Fruit fly (Drosophila melanogaster) whole organism, embryonic: ENCODE results near the gene CG7582.

Experiments
- CG10565 ChIP-seq: fragments of 200-800 bp; sonication (Bioruptor generic); optimal IDR thresholded peaks from 3 replicates; lab custom pipeline; 2016; ENCODE audit warnings: missing biosample characterization, mild to moderate bottlenecking, missing genetic modification characterization
- CG11398 ChIP-seq: fragments of 200-800 bp; sonication (Bioruptor generic); optimal IDR thresholded peaks from 2 replicates; lab custom pipeline; 2016; ENCODE audit warnings: missing biosample characterization, missing genetic modification characterization
- CG16813 ChIP-seq: fragments of 200-800 bp; sonication (Bioruptor generic); IDR thresholded peaks from 3 replicates; pipeline ENCODE4 v1.3.6; 2022; ENCODE audit warnings: missing biosample characterization, missing genetic modification characterization; ENCODE audit not compliant: partially characterized antibody
- CG17912 ChIP-seq: fragments of 200-800 bp; sonication (Bioruptor generic); optimal IDR thresholded peaks from 2 replicates; lab custom pipeline; 2018; ENCODE audit warnings: missing biosample characterization, mild to moderate bottlenecking, missing genetic modification characterization
- CG2116 ChIP-seq: fragments of 200-800 bp; sonication (Bioruptor generic); optimal IDR thresholded peaks from 3 replicates; lab custom pipeline; 2018; ENCODE audit warnings: missing biosample characterization, mild to moderate bottlenecking, missing genetic modification characterization
- CG2120 ChIP-seq: fragments of 200-800 bp; sonication (Bioruptor generic); optimal IDR thresholded peaks from 3 replicates; lab custom pipeline; 2016; ENCODE audit warnings: missing biosample characterization, missing genetic modification characterization
- CG2678 ChIP-seq: fragments of 200-800 bp; sonication (Bioruptor generic); optimal IDR thresholded peaks from 3 replicates; lab custom pipeline; 2019; ENCODE audit warnings: missing biosample characterization, mild to moderate bottlenecking, missing genetic modification characterization, moderate library complexity
- CG30403 ChIP-seq: fragments of 200-800 bp; sonication (Bioruptor generic); optimal IDR thresholded peaks from 3 replicates; lab custom pipeline; 2016; ENCODE audit warnings: missing biosample characterization, missing genetic modification characterization
- CG31365 ChIP-seq: fragments of 200-800 bp; sonication (Bioruptor generic); optimal IDR thresholded peaks from 2 replicates; lab custom pipeline; 2018; ENCODE audit warnings: missing biosample characterization, mild to moderate bottlenecking, missing genetic modification characterization
- CG4328 ChIP-seq: fragments of 200-800 bp; sonication (Bioruptor generic); optimal IDR thresholded peaks from 3 replicates; lab custom pipeline; 2017; ENCODE audit warnings: missing biosample characterization, missing genetic modification reagents, missing genetic modification characterization
- CG4360 ChIP-seq: fragments of 200-800 bp; sonication (Bioruptor generic); IDR thresholded peaks from 2 replicates; pipeline ENCODE4 v1.3.6; 2022; ENCODE audit warnings: missing biosample characterization, missing genetic modification characterization
- CG6254 ChIP-seq: fragments of 200-800 bp; sonication (Bioruptor generic); optimal IDR thresholded peaks from 3 replicates; lab custom pipeline; 2017; ENCODE audit warnings: mild to moderate bottlenecking, missing biosample characterization, missing genetic modification reagents, missing genetic modification characterization
- CG6689 ChIP-seq: fragments of 200-800 bp; sonication (Bioruptor generic); IDR thresholded peaks from 2 replicates; pipeline ENCODE4 v1.3.6; 2022; ENCODE audit warnings: missing biosample characterization, missing genetic modification characterization
- CG7357 ChIP-seq: fragments of 200-800 bp; sonication (Bioruptor generic); IDR thresholded peaks from 3 replicates; pipeline ENCODE4 v1.3.6; 2022; ENCODE audit warnings: missing biosample characterization, missing genetic modification characterization
- CG7839 ChIP-seq: fragments of 200-800 bp; sonication (Bioruptor generic); optimal IDR thresholded peaks from 3 replicates; lab custom pipeline; 2018; ENCODE audit warnings: missing biosample characterization, mild to moderate bottlenecking, missing genetic modification characterization, moderate library complexity
- CG7963 ChIP-seq: fragments of 200-800 bp; sonication (Bioruptor generic); IDR thresholded peaks from 3 replicates; pipeline ENCODE4 v1.3.6; 2022; ENCODE audit warnings: missing biosample characterization, missing genetic modification characterization; ENCODE audit not compliant: partially characterized antibody
- CG8359 ChIP-seq: fragments of 200-800 bp; sonication (Bioruptor generic); optimal IDR thresholded peaks from 2 replicates; lab custom pipeline; 2017; ENCODE audit warnings: missing biosample characterization, mild to moderate bottlenecking, missing genetic modification characterization, borderline replicate concordance
- CTCF ChIP-seq: fragments of 200-800 bp; sonication (Bioruptor generic); optimal IDR thresholded peaks from 2 replicates; lab custom pipeline; 2017; ENCODE audit warnings: missing biosample characterization, mild to moderate bottlenecking, missing genetic modification characterization, moderate library complexity
- CkIIα-i1 ChIP-seq: fragments of 200-800 bp; sonication (Bioruptor generic); IDR thresholded peaks from 2 replicates; pipeline ENCODE4 v1.3.6; 2022; ENCODE audit warnings: missing biosample characterization, missing genetic modification characterization
- Dip3 ChIP-seq: fragments of 200-800 bp; sonication (Bioruptor generic); optimal IDR thresholded peaks from 3 replicates; lab custom pipeline; 2016; ENCODE audit warnings: missing biosample characterization, missing genetic modification characterization
- Doc2 ChIP-seq: fragments of 200-800 bp; sonication (Bioruptor generic); IDR thresholded peaks from 2 replicates; pipeline ENCODE4 v1.3.6; 2022; ENCODE audit warnings: missing biosample characterization, missing genetic modification characterization
- Dref ChIP-seq: fragments of 200-800 bp; sonication (Bioruptor generic); IDR thresholded peaks from 2 replicates; pipeline ENCODE4 v1.3.6; 2022; ENCODE audit warnings: missing biosample characterization, missing genetic modification characterization
- Drgx ChIP-seq: fragments of 200-800 bp; sonication (Bioruptor generic); IDR thresholded peaks from 2 replicates; pipeline ENCODE4 v1.3.6; 2022; ENCODE audit warnings: missing biosample characterization, missing genetic modification characterization
- ERR ChIP-seq: fragments of 200-800 bp; sonication (Bioruptor generic); optimal IDR thresholded peaks from 2 replicates; lab custom pipeline; 2016; ENCODE audit warnings: missing biosample characterization, missing genetic modification characterization
- Fer1 ChIP-seq: fragments of 200-800 bp; sonication (Bioruptor generic); optimal IDR thresholded peaks from 2 replicates; lab custom pipeline; 2017; ENCODE audit warnings: missing biosample characterization, mild to moderate bottlenecking, missing genetic modification characterization
- Fer2 ChIP-seq: fragments of 200-800 bp; sonication (Bioruptor generic); optimal IDR thresholded peaks from 2 replicates; lab custom pipeline; 2018; ENCODE audit warnings: missing biosample characterization, mild to moderate bottlenecking, missing genetic modification characterization, moderate library complexity
- Hey ChIP-seq: fragments of 200-800 bp; sonication (Bioruptor generic); optimal IDR thresholded peaks from 3 replicates; lab custom pipeline; 2018; ENCODE audit warnings: missing biosample characterization, mild to moderate bottlenecking, missing genetic modification characterization
- HmgZ ChIP-seq: fragments of 200-800 bp; sonication (Bioruptor generic); optimal IDR thresholded peaks from 2 replicates; lab custom pipeline; 2018; ENCODE audit warnings: missing biosample characterization, mild to moderate bottlenecking, missing genetic modification characterization
- Hr51 ChIP-seq, 2 experiments: fragments of 200-800 bp; sonication (Bioruptor generic); optimal IDR thresholded peaks; 2 replicates in 1 of 2; 3 replicates in 1 of 2; lab custom pipeline; 2016 to 2018; ENCODE audit warnings: missing biosample characterization in 2 of 2, missing genetic modification characterization in 2 of 2, mild to moderate bottlenecking in 1 of 2, moderate library complexity in 1 of 2
- Hr78 ChIP-seq, 2 experiments: fragments of 200-800 bp in 1 of 2; fragments of >200 bp in 1 of 2; sonication (Bioruptor generic) in 1 of 2; optimal IDR thresholded peaks; 2 replicates each; lab custom pipeline; 2017 to 2019; ENCODE audit warnings: missing biosample characterization in 2 of 2, missing genetic modification characterization in 2 of 2, mild to moderate bottlenecking in 1 of 2, moderate library complexity in 1 of 2
- Nf-YB ChIP-seq: fragments of 200-800 bp; sonication (Bioruptor generic); optimal IDR thresholded peaks from 3 replicates; lab custom pipeline; 2019; ENCODE audit warnings: missing biosample characterization, mild to moderate bottlenecking, missing genetic modification characterization, moderate library complexity
- Poxn ChIP-seq: fragments of 200-800 bp; sonication (Bioruptor generic); IDR thresholded peaks from 2 replicates; pipeline ENCODE4 v1.3.6; 2022; ENCODE audit warnings: missing biosample characterization, missing genetic modification characterization
- Ravus ChIP-seq: fragments of 200-800 bp; sonication (Bioruptor generic); IDR thresholded peaks from 2 replicates; pipeline ENCODE4 v1.3.6; 2022; ENCODE audit warnings: missing biosample characterization, missing genetic modification characterization
- Sox102F ChIP-seq: fragments of 200-800 bp; sonication (Bioruptor generic); optimal IDR thresholded peaks from 2 replicates; lab custom pipeline; 2018; ENCODE audit warnings: missing biosample characterization, mild to moderate bottlenecking, missing genetic modification characterization, moderate library complexity
- bowl ChIP-seq: fragments of 200-800 bp; sonication (Bioruptor generic); IDR thresholded peaks from 2 replicates; pipeline ENCODE4 v1.3.6; 2022; ENCODE audit warnings: missing biosample characterization, missing genetic modification characterization
- cad ChIP-seq: fragments of >200 bp; optimal IDR thresholded peaks from 2 replicates; lab custom pipeline; 2017; ENCODE audit warnings: missing biosample characterization, missing genetic modification characterization
- dm ChIP-seq: fragments of 200-800 bp; sonication (Bioruptor generic); optimal IDR thresholded peaks from 3 replicates; lab custom pipeline; 2016; ENCODE audit warnings: missing biosample characterization, missing genetic modification characterization
- gfzf ChIP-seq: fragments of 200-800 bp; sonication (Bioruptor generic); optimal IDR thresholded peaks from 2 replicates; lab custom pipeline; 2016; ENCODE audit warnings: missing biosample characterization, mild to moderate bottlenecking, missing genetic modification characterization, moderate library complexity
- hkb ChIP-seq, 2 experiments: fragments of 200-800 bp in 1 of 2; fragments of >200 bp in 1 of 2; sonication (Bioruptor generic) in 1 of 2; IDR thresholded peaks in 1 of 2; optimal IDR thresholded peaks in 1 of 2; 2 replicates each; pipeline versions ENCODE4 v1.3.6 to Lab custom; 2017 to 2022; ENCODE audit warnings: missing biosample characterization in 1 of 2, missing genetic modification characterization in 1 of 2
- klu ChIP-seq: fragments of 200-800 bp; sonication (Bioruptor generic); IDR thresholded peaks from 2 replicates; pipeline ENCODE4 v1.3.6; 2022; ENCODE audit warnings: missing biosample characterization, missing genetic modification characterization
- oc ChIP-seq: fragments of 200-800 bp; sonication (Bioruptor generic); optimal IDR thresholded peaks from 2 replicates; lab custom pipeline; 2018; ENCODE audit warnings: missing biosample characterization, mild to moderate bottlenecking, missing genetic modification characterization, moderate library complexity
- pzg ChIP-seq: fragments of 200-800 bp; sonication (Bioruptor generic); optimal IDR thresholded peaks from 3 replicates; lab custom pipeline; 2018; ENCODE audit warnings: missing biosample characterization, mild to moderate bottlenecking, missing genetic modification characterization, moderate library complexity
- ranshi ChIP-seq: fragments of 200-800 bp; sonication (Bioruptor generic); IDR thresholded peaks from 2 replicates; pipeline ENCODE4 v1.3.6; 2022; ENCODE audit warnings: missing biosample characterization, missing genetic modification characterization
- ro ChIP-seq: fragments of 200-800 bp; sonication (Bioruptor generic); IDR thresholded peaks from 2 replicates; pipeline ENCODE4 v1.3.6; 2022; ENCODE audit warnings: missing biosample characterization, missing genetic modification characterization
- shn ChIP-seq: fragments of 200-800 bp; sonication (Bioruptor generic); optimal IDR thresholded peaks from 3 replicates; lab custom pipeline; 2016; ENCODE audit warnings: missing biosample characterization, missing genetic modification characterization
- tna ChIP-seq: fragments of 200-800 bp; sonication (Bioruptor generic); IDR thresholded peaks from 2 replicates; pipeline ENCODE4 v1.3.6; 2022; ENCODE audit warnings: missing biosample characterization, missing genetic modification characterization; ENCODE audit not compliant: partially characterized antibody
- trem ChIP-seq: fragments of 200-800 bp; optimal IDR thresholded peaks from 3 replicates; lab custom pipeline; 2019; ENCODE audit warnings: missing biosample characterization, mild to moderate bottlenecking, missing genetic modification characterization, moderate library complexity
- trh ChIP-seq: fragments of 200-800 bp; sonication (Bioruptor generic); optimal IDR thresholded peaks from 2 replicates; lab custom pipeline; 2016; ENCODE audit warnings: missing biosample characterization, missing genetic modification characterization

CG7582 gene

DNA sequence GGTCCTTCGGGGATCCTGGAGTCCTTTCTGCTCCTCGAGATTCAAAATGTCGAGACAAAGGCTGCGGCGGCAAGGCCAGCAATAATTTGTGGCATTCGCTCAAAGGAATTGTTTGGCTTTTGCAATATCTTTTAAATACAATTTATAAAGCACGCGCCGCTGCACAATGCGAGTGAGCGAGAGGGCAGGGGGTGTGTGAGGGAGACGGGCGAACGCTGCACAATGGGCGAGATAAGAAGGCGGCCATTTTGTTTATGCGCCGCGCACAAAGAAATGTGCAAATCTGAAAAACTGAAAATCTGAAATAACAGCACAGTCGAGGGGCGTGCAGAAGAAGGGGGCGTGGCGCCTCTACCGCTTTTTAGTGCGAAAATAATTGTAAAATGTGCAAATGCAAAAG lies 26.2 kb upstream of the CG7582 start (continued):
- TF ChIP-seq Drgx (GFP tag; lab: Robert Waterston, UW) (no peak), Nf-YB (GFP tag; lab: Kevin White, UChicago) (peak; percentile 9), pzg (GFP tag; lab: Kevin White, UChicago) (no peak), ro (GFP tag; lab: Robert Waterston, UW) (no peak), Hr78 (GFP tag; optimal IDR thresholded peaks at IDR 0.05; lab: Kevin White, UChicago) (no peak), hkb (optimal IDR thresholded peaks at IDR 0.05; lab: Kevin White, UChicago) (no peak), hkb (GFP tag; IDR thresholded peaks at IDR 0.05; lab: Robert Waterston, UW) (no peak), bowl (GFP tag; lab: Robert Waterston, UW) (no peak), Fer1 (no peak), cad (GFP tag; lab: Kevin White, UChicago) (no peak), CG7357 (GFP tag; lab: Robert Waterston, UW) (no peak), ERR (GFP tag; lab: Kevin White, UChicago) (no peak), shn (GFP tag; lab: Kevin White, UChicago) (no peak)

DNA sequence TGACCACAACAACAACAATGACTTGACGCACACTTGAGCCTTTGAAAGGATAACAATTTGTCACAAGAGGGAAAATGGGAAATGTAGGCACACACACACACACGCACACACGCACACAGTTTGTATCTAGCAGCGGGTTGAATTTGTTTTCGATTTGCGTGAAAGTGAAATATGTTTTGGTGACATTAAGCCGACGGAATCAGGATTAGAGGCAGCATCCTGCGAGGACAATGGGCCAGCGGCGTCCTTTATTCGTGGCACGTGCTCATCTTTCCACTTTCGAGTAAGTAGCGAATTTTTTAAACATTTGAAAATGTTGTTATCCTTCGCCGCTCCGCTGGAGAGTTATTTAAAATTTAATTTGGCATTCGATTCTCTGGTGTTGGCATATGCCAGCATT lies 25.2 kb upstream of the CG7582 start:
- TF ChIP-seq CG16813 (no peak), klu (GFP tag; lab: Robert Waterston, UW) (no peak), Dip3 (GFP tag; lab: Kevin White, UChicago) (no peak), CG4360 (GFP tag; lab: Robert Waterston, UW) (peak; percentile 55; the same call in 1 of the 2 replicates), CG31365 (tag; lab: Kevin White, UChicago) (no peak), CG4328 (no peak), Hey (tag; lab: Kevin White, UChicago) (peak; percentile 72), CG17912 (GFP tag; lab: Kevin White, UChicago) (no peak), oc (tag; lab: Kevin White, UChicago) (peak; percentile 70), Hr51 (GFP tag; optimal IDR thresholded peaks at IDR 0.05; lab: Kevin White, UChicago) (no peak)

DNA sequence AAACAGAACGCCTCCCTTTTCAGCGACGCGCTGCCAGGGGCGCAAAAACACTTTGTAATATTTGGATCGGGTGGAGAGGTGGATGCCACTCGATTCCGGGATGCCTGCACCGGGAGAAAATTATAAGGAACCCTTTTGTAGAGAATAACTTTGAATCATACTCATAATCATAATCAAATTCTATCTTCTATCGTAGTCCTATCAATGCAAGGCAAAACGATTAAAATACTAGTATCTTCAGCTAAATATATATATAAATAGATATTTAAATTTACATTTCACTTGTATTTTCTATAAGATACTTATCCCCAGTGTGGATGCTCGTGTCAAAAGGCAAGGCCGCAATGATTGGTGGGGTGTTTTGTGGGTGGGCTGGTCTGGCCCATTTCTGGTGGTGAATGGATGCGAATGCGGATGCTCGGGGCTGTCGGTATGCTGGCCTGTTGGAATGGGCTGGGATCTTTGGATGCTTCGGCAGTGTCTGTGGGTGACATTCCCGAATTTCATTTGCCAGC lies 23.8 kb upstream of the CG7582 start:
- TF ChIP-seq Dref: no peak
- no peak for TF ChIP-seq CG30403 (GFP tag; lab: Kevin White, UChicago)
- no peak for TF ChIP-seq CG6689 (GFP tag; lab: Robert Waterston, UW)
- no peak for TF ChIP-seq CG8359
- TF ChIP-seq CG2120 (GFP tag; lab: Kevin White, UChicago): no peak
- no peak for TF ChIP-seq Poxn
- TF ChIP-seq CG2678 (tag; lab: Kevin White, UChicago): no peak
- TF ChIP-seq trh (GFP tag; lab: Kevin White, UChicago): no peak
- no peak for TF ChIP-seq ranshi (GFP tag; lab: Robert Waterston, UW)
- no peak for TF ChIP-seq bowl (GFP tag; lab: Robert Waterston, UW)
- no peak for TF ChIP-seq CG10565 (GFP tag; lab: Kevin White, UChicago)
- no peak for TF ChIP-seq gfzf
- no peak for TF ChIP-seq dm
- TF ChIP-seq CG7963 (GFP tag; lab: Robert Waterston, UW): no peak
- TF ChIP-seq klu (GFP tag; lab: Robert Waterston, UW): no peak
- no peak for TF ChIP-seq CG17912 (GFP tag; lab: Kevin White, UChicago)
- no peak for TF ChIP-seq CG11398 (GFP tag; lab: Kevin White, UChicago)
- TF ChIP-seq CkIIα-i1 (GFP tag; lab: Robert Waterston, UW): no peak
- TF ChIP-seq Sox102F: peak; percentile 44
- no peak for TF ChIP-seq Doc2
- TF ChIP-seq CG2116 (GFP tag; lab: Kevin White, UChicago): no peak
- no peak for TF ChIP-seq tna (GFP tag; lab: Robert Waterston, UW)
- no peak for TF ChIP-seq CTCF (GFP tag; lab: Kevin White, UChicago)
- peak; percentile 12 for TF ChIP-seq CG7839 (tag; lab: Kevin White, UChicago)
- no peak for TF ChIP-seq HmgZ (tag; lab: Kevin White, UChicago)
- no peak for TF ChIP-seq Ravus (GFP tag; lab: Robert Waterston, UW)
- TF ChIP-seq pzg (GFP tag; lab: Kevin White, UChicago): no peak
- TF ChIP-seq trem (tag; lab: Kevin White, UChicago): no peak
- TF ChIP-seq CG6254 (GFP tag; lab: Kevin White, UChicago): no peak
- TF ChIP-seq Fer2: no peak
